Worm (Caenorhabditis elegans): ENCODE measurements around the gene hil-1.

The hil-1 gene

DNA sequence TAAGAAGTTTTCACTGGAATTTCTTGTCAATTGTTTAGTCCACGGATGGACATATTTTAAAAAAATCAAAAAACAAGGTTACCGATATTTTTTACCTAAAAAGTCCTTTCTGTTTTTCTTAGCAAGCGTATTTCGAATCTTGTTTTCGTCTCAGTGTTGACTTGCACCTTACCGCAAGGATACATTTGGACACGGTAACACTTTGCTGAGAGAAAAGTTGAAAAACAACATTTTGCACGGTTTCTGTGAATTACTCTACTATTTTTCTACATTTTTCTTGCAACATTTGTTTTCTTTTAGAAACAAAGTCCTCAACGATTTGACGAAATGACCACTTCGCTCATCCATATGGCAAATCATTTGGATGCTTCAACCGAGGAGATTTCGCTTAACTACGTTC, at the start of gene hil-1:
Gene hil-1 (plus strand): TSS at position 301 of the 400 bp plus-strand sequence.
- no peak for TF ChIP-seq R02D3.7 (tag; optimal IDR thresholded peaks at IDR 0.05)
- TF ChIP-seq elt-1 (tag; optimal IDR thresholded peaks at IDR 0.05): no peak
- TF ChIP-seq skn-1 (tag; optimal IDR thresholded peaks at IDR 0.05): no peak
- no peak for TF ChIP-seq mbf-1 (tag; optimal IDR thresholded peaks at IDR 0.05)
- no peak for TF ChIP-seq unc-55 (GFP tag; optimal IDR thresholded peaks at IDR 0.05)
- no peak for TF ChIP-seq F13H6.1 (tag; optimal IDR thresholded peaks at IDR 0.05)
- TF ChIP-seq lin-39 (tag; optimal IDR thresholded peaks at IDR 0.05): no peak
- TF ChIP-seq ztf-4 (tag; optimal IDR thresholded peaks at IDR 0.05): no peak
- TF ChIP-seq Y55F3AM.14 (GFP tag; optimal IDR thresholded peaks at IDR 0.05): no peak
- no peak for TF ChIP-seq lin-11 (tag; optimal IDR thresholded peaks at IDR 0.05)
- TF ChIP-seq nhr-6 (tag; optimal IDR thresholded peaks at IDR 0.05): no peak

DNA sequence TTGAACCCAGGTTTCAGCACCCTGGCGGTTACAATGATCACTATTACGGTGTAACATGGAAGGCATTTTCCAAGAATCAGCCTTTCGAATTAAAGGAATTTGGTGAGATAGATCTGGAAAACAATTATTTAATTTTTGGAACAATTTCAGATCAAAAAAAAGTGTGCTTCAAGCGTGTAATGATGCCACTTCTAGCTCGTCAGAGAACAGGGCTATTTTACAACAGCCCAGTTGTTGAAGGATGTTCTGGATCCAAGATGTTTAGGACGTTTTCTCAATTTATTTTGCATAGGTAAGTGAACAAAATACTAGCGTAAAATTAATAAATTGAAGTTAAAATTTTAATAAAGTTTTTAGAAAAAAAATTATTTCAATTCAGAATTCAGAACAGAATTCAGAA, 48.7 kb upstream of the hil-1 start:
- TF ChIP-seq elt-3 (tag; optimal IDR thresholded peaks at IDR 0.05): no peak
- TF ChIP-seq unc-39 (tag; optimal IDR thresholded peaks at IDR 0.05): no peak
- TF ChIP-seq alr-1 (tag; optimal IDR thresholded peaks at IDR 0.05): no peak
- no peak for TF ChIP-seq mab-5 (tag; optimal IDR thresholded peaks at IDR 0.05)
- TF ChIP-seq blmp-1 (tag; optimal IDR thresholded peaks at IDR 0.05; ENCODE audit: insufficient read depth): no peak

DNA sequence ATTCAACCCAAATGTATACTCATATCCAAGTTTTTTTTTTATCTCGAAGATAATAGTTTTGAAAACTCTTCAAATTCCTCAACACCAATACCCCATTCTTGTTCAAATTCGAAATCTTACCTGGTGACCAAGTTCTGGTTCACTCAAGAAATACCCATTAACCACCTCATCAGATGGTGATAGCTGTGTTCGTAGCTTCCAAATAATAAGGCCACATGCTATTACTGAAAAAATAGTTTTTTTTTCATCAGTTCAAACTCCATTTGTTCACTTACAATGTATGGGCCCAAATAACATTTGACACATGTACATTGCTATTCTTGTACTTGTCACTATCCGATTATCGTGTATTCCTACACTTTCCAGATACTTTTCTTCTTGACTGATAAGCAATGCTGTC, 42.1 kb upstream of the hil-1 start:
- no peak for TF ChIP-seq ZK546.5 (tag; optimal IDR thresholded peaks at IDR 0.05)
- no peak for TF ChIP-seq mdl-1 (tag; optimal IDR thresholded peaks at IDR 0.05)
- no peak for TF ChIP-seq snpc-4 (tag; optimal IDR thresholded peaks at IDR 0.05)
- no peak for TF ChIP-seq mbf-1 (tag; optimal IDR thresholded peaks at IDR 0.05)
- TF ChIP-seq peb-1 (tag; optimal IDR thresholded peaks at IDR 0.05): no peak
- TF ChIP-seq alr-1 (tag; optimal IDR thresholded peaks at IDR 0.05): no peak

DNA sequence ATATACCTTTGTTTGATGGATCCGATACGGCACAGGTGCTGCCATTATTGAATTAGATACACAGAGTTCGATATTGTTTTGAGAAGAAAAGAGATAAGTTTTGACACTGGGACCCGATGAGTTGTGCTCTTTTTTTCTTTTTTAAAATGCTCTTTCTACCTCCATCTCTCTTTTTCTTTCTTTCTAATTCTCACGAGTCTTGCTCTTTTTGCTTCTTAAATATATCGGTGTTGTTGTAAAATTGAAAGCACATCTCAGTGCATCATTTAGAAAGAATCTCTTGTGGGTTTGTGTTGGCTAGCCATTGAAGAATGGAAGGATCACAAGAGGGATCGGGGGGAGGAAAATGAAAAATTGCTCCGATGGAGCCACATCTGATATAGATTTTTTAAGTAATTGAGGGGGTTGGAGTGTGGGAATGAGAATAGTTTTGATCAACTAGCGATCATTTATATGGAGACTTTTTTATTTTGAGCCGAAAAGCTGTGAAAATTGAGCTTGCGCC, 40.2 kb upstream of the hil-1 start, which contains the start of gene H12D21.9:
Gene H12D21.9 (minus strand): TSS at position 148 of the 505 bp plus-strand sequence.
- TF ChIP-seq C34F6.9 (tag; optimal IDR thresholded peaks at IDR 0.05) (peak; percentile 2), lin-13 (GFP tag; optimal IDR thresholded peaks at IDR 0.05) (no peak)

DNA sequence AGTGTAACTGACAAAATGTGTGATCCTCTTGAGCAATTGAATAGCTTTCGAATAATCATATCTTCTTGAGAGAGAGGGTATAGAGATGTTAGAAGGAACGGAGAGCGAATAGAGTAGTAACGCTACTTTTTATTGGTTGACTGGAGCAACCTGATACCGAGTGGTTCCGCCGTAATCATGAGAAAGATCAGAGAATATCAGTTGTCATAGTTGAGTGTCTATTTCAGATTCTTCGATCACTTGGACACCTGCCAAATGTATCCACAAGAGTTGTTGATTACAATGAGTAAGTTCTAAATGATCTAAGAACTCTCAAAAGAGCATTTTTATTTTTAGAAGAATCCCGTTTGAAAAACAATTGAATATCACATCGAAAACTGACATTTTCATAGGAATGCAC, 38.8 kb upstream of the hil-1 start:
- TF ChIP-seq nhr-25 (tag; optimal IDR thresholded peaks at IDR 0.05): no peak
- TF ChIP-seq dmd-4 (tag; optimal IDR thresholded peaks at IDR 0.05): no peak
- no peak for TF ChIP-seq mab-5 (tag; optimal IDR thresholded peaks at IDR 0.05)
- TF ChIP-seq unc-55 (GFP tag; optimal IDR thresholded peaks at IDR 0.05): no peak
- no peak for TF ChIP-seq ztf-1 (GFP tag; conservative IDR thresholded peaks at IDR 0.05)
- TF ChIP-seq mbf-1 (tag; optimal IDR thresholded peaks at IDR 0.05): no peak
- no peak for TF ChIP-seq peb-1 (tag; optimal IDR thresholded peaks at IDR 0.05)
- no peak for TF ChIP-seq nhr-11 (tag; optimal IDR thresholded peaks at IDR 0.05)
- no peak for TF ChIP-seq F13H6.1 (tag; optimal IDR thresholded peaks at IDR 0.05)
- no peak for TF ChIP-seq ztf-11 (tag; optimal IDR thresholded peaks at IDR 0.05)
- no peak for TF ChIP-seq sma-3 (GFP tag; optimal IDR thresholded peaks at IDR 0.05)
- no peak for TF ChIP-seq ceh-16 (tag; optimal IDR thresholded peaks at IDR 0.05)
- no peak for TF ChIP-seq skn-1 (tag; optimal IDR thresholded peaks at IDR 0.05)
- TF ChIP-seq gmeb-1 (tag; optimal IDR thresholded peaks at IDR 0.05): no peak
- no peak for TF ChIP-seq lin-13 (GFP tag; optimal IDR thresholded peaks at IDR 0.05)
- no peak for TF ChIP-seq nhr-129 (tag; optimal IDR thresholded peaks at IDR 0.05)
- TF ChIP-seq sma-9 (GFP tag; optimal IDR thresholded peaks at IDR 0.05): no peak
- no peak for TF ChIP-seq sma-9 (tag; optimal IDR thresholded peaks at IDR 0.05)
- TF ChIP-seq crh-2 (tag; optimal IDR thresholded peaks at IDR 0.05): no peak
- TF ChIP-seq alr-1 (tag; optimal IDR thresholded peaks at IDR 0.05): no peak
- TF ChIP-seq C34F6.9 (tag; optimal IDR thresholded peaks at IDR 0.05): no peak

DNA sequence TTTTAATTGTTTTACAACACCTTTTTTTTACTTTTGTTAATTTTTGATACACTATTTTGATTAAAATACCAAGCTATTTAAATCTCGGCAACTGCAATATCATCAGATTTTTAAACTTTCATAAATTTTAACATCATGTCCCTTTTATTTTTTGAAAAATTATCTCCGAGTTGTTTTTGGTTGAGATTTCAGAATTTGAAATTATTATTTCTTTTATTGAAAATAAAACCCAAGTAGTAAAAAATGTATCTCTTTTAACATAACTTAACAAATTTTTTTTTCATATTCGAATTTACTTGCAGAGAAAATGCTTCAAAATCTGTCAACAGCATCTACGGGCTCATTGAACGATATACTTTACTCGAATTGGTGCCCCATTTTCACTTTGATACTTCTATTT, 34.0 kb upstream of the hil-1 start, which contains the start of gene H12D21.11:
Gene H12D21.11 (plus strand): TSS at position 301 of the 400 bp plus-strand sequence.
- TF ChIP-seq unc-39 (tag; optimal IDR thresholded peaks at IDR 0.05): no peak
- TF ChIP-seq nhr-23 (tag; optimal IDR thresholded peaks at IDR 0.05): no peak
